Worm (Caenorhabditis elegans) whole organism, L4 larva: ENCODE results near the gene daf-11.

Experiments used
- R02D3.7 ChIP-seq: fragments of 150-350 bp; sonication (generic microtip); optimal IDR thresholded peaks from 3 replicates; lab custom pipeline; 2014; ENCODE audit warnings: missing biosample characterization, missing genetic modification characterization
- unc-130 ChIP-seq: sonication (generic microtip); optimal IDR thresholded peaks from 2 replicates; lab custom pipeline; 2016; ENCODE audit warnings: missing genetic modification reagents, missing genetic modification characterization, missing compliant biosample characterization
- zip-2 ChIP-seq: fragments of 150-350 bp; optimal IDR thresholded peaks from 2 replicates; lab custom pipeline; 2014; ENCODE audit warnings: missing biosample characterization, missing genetic modification characterization
- ztf-11 ChIP-seq: fragments of 150-350 bp; optimal IDR thresholded peaks from 2 replicates; lab custom pipeline; 2014; ENCODE audit warnings: missing biosample characterization, missing genetic modification characterization

DNA sequence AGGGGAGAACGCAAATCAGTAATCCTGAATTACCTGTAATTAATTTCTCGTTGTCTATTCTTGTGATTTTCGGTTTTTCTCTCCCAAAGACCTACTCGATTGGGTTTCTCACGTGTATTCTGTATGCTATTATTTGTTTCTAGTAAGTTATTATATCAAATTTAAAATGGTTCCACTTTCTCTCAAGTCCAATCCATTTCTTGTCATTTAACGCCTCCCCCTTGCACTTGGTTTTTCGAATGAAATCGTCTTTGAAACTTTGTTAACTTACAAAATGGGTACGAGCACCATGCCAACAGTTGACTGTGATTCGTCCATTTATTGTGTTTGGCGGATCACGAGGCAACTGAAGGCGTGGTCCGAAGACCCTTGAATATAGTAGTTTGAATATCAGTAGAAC is 43.8 kb upstream of the daf-11 start:
- no peak for TF ChIP-seq R02D3.7 (tag; lab: Kevin White, UChicago)
- TF ChIP-seq zip-2 (tag; lab: Kevin White, UChicago) = no peak
- no peak for TF ChIP-seq ztf-11
- TF ChIP-seq unc-130 (GFP tag; lab: Kevin White, UChicago) = no peak
